Worm (Caenorhabditis elegans) whole organism, L2 larva: ENCODE measurements around the gene rps-13.

ENCODE experiments used
- R02D3.7 ChIP-seq: fragments of 150-350 bp; optimal IDR thresholded peaks from 2 replicates; lab custom pipeline; 2014; ENCODE audit warnings: missing biosample characterization, missing genetic modification characterization
- mdl-1 ChIP-seq, 2 experiments: fragments of 150-350 bp in 1 of 2; sonication (generic microtip) in 1 of 2; optimal IDR thresholded peaks; 2 replicates each; lab custom pipeline; 2017; ENCODE audit warnings: missing biosample characterization in 2 of 2, missing genetic modification characterization in 2 of 2
- nhr-11 ChIP-seq: fragments of 150-350 bp; optimal IDR thresholded peaks from 2 replicates; lab custom pipeline; 2014; ENCODE audit warnings: missing biosample characterization, missing genetic modification characterization
- unc-39 ChIP-seq: fragments of 150-350 bp; optimal IDR thresholded peaks from 2 replicates; lab custom pipeline; 2014; ENCODE audit warnings: missing biosample characterization, missing genetic modification characterization
- unc-62 ChIP-seq: fragments of 150-350 bp; optimal IDR thresholded peaks from 2 replicates; lab custom pipeline; 2014; ENCODE audit warnings: missing biosample characterization, missing genetic modification reagents, missing genetic modification characterization
- ztf-4 ChIP-seq: fragments of 150-350 bp; optimal IDR thresholded peaks from 2 replicates; lab custom pipeline; 2014; ENCODE audit warnings: missing biosample characterization, missing genetic modification characterization

ce11 chrIII:6331211-6331782 lies 43.5 kb downstream of the rps-13 start, which contains the start of gene C56G2.4:
- TF ChIP-seq mdl-1 (tag; optimal IDR thresholded peaks at IDR 0.05; lab: Kevin White, UChicago) (no peak), unc-39 (tag; lab: Kevin White, UChicago) (no peak), unc-62 (GFP tag; lab: Kevin White, UChicago) (no peak), R02D3.7 (tag; lab: Kevin White, UChicago) (no peak), nhr-11 (tag; lab: Kevin White, UChicago) (no peak), ztf-4 (tag; lab: Kevin White, UChicago) (no peak)
